Fruit fly (Drosophila melanogaster): ENCODE results near the gene Gr93b.
A peak's percentile ranks its signal among the peaks of the same experiment; 100 is the strongest.

The Gr93b gene

DNA sequence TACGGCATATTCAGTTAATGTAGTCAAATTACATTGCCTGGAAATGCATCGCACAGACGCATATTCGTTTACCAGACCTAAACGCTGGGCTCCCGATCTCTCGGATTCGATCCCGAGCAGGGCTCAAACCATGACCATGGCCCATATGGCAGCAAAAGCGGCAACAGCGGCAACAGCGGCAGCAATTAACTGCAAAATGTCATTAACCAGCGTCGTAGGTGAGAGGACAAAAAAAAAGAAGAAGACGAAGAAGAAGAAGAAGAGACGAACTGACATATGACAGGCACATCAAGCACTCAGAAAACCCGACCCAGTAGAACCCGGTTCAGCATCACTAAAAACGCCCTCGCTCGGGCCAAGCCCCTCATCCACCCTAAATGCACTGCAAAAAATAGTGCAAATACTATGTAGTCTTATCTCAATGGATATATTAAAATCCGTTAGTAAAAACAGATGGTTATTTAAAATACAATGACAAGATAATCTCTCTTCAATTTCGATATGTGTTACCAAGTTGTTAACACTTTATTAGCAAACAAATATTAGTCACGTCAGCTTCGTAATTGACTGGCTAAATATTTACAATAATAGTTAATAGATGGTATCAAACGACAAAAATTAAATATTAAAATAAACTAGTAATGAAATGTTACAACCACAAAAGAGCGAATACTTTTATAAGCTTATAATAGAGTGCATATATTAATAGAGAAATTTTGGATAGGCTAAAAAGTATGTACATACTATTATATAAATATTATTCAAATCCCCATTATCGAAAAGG, 17.6 kb downstream of the Gr93b start:
- no peak for TF ChIP-seq CG17801 (GFP tag; optimal IDR thresholded peaks at IDR 0.05; ENCODE audit: partially characterized antibody)

DNA sequence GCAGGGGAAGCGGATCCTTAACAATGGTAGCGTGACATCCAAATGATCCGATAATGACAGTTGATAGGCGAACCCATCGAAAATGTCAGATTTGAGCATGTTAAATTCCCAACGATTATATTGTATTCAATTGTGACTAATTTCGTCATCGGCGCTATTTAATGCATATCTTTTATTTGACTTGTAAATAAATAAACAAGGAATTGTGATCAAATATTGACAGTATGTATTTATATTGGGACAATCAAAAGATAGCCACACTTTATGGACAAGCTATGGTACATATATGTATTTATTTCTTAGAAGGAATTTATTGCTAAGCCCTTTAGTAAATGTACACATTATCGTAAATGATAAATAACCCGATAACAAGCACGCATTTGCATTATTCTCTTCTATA, 18.4 kb downstream of the Gr93b start:
- no peak for TF ChIP-seq CG17801 (GFP tag; optimal IDR thresholded peaks at IDR 0.05; ENCODE audit: partially characterized antibody)

DNA sequence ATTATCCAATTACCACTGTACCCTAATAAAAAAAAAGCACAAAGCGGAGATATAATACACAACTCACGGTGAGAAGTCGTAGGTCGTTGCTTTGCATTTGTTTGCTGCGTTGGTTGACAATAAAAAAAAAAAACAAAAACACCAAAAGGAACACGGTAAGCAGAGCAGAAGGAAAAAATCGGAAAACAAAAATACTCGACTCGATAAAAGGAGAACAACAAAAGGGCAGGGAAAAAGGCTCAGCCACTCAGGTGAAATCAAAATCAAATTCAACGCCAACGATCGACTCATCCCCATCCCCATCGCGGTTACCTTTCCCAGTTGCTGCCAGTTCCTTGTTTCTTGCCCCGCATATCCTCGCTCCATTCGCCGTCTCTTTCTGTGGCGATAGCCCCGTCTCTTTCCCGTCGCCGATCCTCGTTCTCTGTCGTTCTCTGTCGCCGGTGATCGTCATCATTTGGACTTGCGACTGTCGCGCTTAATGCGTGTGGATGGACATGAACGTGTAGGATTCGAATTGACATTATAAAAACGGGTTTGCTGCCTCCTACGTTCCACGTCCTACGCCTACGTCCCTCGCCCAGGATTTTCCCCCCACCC, 19.1 kb downstream of the Gr93b start:
- no peak for TF ChIP-seq CG17801 (GFP tag; optimal IDR thresholded peaks at IDR 0.05; ENCODE audit: partially characterized antibody)

DNA sequence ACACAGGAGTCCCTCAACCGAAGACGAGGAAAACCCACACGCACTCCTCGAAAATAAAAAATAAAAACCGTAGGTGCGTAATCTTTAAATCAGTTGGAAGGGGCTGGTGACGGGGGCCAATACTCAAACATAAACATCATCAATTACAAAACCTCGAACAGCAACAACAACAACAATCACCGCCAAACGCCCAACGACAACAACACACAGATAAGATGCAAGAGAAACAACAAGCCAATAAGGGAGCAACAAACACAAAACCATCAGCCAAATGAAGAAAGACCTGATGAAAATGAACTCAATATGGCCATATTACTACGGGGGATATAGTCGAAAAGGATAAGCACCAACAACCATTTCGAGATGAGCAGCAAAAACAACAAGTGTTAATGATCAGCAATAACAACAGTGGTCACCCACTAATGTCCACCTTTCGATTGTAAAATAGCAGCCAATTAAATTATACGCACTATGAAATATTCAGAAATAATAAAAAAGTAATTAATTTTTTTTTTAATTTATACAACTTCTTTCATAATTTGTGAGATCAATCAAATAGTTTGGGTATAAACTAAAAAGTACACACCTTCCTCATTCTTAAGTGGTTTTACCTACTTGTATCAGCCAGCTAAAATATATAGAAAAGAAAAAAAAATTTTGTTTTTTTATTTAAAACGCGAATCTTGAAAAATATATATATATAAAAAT, 19.7 kb downstream of the Gr93b start:
- peak; percentile 72 for TF ChIP-seq CG17801 (GFP tag; optimal IDR thresholded peaks at IDR 0.05; ENCODE audit: partially characterized antibody)

DNA sequence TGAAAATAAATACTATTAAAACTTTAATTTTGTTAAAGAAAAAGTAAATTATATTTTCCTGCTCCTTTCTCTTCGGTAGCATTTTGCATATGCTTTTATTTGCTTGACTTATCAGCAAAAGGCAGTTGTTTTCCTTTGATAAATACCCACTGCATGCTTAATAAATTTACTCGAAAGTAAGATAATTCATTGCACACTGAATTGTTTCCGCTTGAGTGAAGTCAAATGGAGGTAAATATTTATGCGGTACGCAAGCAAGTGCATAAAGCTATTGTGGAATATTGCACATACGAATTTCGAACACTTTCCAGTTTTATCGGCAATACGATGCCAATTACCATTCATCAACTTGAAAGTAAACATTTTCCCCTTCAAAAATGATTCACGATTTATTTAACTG, 20.5 kb downstream of the Gr93b start:
- no peak for TF ChIP-seq CG17801 (GFP tag; optimal IDR thresholded peaks at IDR 0.05; ENCODE audit: partially characterized antibody)

DNA sequence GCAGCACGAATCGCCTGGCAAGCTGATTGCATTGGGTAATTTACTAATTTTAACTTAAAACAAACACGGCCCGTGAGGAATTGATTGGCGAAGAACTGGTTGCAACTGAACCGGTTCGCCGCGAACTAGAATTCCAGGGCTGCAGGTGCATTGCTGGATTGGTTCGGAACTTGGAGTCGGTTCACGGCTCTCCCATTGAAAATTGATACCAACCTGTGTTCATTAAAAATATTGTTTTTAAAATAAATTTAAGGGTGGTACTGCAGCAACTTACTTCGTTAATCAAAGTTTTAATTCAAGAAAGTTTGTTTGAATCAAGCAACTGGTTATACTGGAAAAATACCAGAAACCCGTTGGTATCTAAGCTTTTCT, 21.0 kb downstream of the Gr93b start, which contains the start of gene CASK:
Gene CASK (minus strand): TSS at position 113 of the 372 bp plus-strand sequence.
- no peak for TF ChIP-seq CG17801 (GFP tag; optimal IDR thresholded peaks at IDR 0.05; ENCODE audit: partially characterized antibody)

DNA sequence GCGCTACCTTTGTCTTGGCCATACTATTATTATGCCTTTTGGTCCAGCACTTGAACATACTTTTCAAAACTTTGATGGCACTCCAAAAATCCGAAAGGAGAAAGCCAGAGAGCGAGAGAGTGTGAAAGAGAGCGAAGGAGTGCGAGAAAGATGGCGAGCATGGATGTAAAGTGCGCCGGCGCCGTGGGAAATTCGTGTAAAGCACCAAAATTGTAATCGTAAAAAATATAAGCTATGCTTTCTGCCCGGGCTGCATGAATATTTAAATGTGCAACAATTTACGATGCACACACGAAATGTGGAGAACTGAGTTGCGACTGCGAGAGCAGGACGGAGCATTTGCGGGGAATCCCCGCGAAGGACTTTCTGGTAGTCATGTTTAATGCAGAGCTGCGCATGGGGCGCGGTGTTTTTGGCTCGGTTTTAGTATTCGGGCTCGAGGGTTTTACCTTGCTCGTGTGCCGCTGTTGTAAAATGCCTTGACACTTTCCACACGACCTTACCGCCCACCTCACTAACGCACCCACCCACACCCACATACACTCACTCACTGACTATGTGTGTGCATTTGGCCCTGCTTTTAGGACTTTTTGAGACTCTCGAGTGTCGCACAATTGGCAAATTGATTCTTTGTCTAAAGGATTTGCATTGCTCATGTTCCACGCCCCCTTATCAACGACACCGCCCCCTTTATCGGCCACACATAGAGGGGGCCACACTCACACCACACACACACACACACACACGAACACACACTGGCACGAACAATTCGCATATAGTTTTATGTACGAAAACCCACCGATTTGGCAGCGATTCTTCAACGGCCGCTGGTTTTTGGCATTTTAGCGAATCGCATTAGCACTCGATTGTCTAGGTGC, 21.6 kb downstream of the Gr93b start:
- TF ChIP-seq CG17801 (GFP tag; optimal IDR thresholded peaks at IDR 0.05; ENCODE audit: partially characterized antibody) = peak; percentile 18

DNA sequence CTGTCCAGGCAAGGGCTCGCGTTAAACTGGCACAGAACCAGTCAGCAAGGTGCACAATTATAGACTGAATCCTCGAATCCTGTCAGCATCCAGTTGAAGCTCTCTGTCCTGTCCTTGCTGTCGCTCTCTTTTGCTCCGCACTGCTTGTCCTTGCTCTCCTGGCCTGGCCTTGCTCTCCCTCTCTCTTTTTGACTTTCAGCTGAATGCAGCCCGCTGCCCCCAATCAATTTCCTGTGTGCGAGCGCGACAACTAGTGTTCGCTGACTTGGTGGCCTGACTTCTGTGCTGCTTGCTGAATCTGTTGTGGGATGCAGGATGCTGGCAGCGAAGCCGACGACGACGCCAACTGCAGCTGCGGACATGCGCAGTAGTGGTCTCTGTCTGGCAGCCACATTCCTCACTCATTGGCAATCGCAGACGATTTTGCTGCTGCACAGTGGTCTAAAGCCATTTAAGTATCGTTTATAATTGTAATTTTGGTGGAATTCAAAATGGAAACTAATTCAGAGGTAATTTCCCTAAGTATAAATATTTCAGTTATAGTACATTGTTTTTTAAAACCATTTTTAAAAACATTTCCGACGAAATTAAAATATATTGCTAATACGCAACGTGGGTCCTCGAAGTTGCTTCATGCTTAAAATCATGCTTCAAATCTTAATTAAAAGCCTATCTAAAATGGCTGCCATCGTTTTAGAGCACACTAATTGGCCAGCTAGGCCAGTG, 34.8 kb downstream of the Gr93b start:
- TF ChIP-seq CG17801 (GFP tag; optimal IDR thresholded peaks at IDR 0.05; ENCODE audit: partially characterized antibody) = no peak

DNA sequence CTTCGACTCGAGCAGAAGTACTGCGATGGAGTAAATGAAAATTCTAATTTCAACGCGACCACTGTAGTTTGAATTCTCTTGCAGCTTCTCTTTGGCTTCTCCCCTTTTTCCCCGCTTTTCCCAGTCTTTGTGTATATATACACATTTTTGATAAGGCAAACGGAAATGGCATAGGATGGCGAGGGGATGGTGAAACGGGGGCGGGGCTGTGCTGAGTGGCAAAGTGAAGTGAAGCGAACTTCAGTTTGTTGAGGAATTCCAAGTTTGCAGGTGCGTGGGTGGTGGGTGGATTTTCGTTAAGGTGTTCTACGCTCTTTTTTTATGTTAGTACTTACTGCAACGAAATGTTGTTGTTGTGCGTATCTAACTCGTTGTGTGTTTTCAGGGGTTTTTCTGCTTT, 36.3 kb downstream of the Gr93b start:
- no peak for TF ChIP-seq CG17801 (GFP tag; optimal IDR thresholded peaks at IDR 0.05; ENCODE audit: partially characterized antibody)

DNA sequence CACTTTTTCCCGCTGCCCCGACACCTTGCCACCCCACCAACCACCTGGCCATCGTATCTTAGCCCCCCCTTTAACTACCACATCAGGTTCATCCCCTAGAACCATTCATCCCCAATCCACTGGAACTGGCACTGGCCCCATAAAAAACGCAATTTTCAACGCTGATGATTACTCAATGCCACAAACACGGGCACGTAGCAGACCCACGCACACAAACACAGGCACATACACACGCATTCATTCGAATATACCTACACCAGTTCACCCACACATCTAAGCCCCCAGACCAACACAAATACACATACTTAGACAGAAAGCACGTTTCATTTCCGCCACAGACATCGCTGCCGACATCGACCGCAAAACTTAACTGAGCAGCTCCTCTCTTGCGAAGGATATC, 49.8 kb downstream of the Gr93b start:
- no peak for TF ChIP-seq CG17801 (GFP tag; optimal IDR thresholded peaks at IDR 0.05; ENCODE audit: partially characterized antibody)

Data from ovary, adult (tissue).